Fruit fly (Drosophila melanogaster) whole organism, embryonic: ENCODE measurements around the gene CG12995.

Experiments used
- Abd-B ChIP-seq: fragments of 200-800 bp; sonication (Bioruptor generic); optimal IDR thresholded peaks from 2 replicates; lab custom pipeline; 2018; ENCODE audit warnings: missing biosample characterization, mild to moderate bottlenecking, missing genetic modification characterization, moderate library complexity
- Atf3 ChIP-seq: fragments of 200-800 bp; sonication (Bioruptor generic); optimal IDR thresholded peaks from 3 replicates; lab custom pipeline; 2016; ENCODE audit warnings: missing biosample characterization, missing genetic modification characterization
- BtbVII ChIP-seq: fragments of 200-800 bp; sonication (Bioruptor generic); optimal IDR thresholded peaks from 3 replicates; lab custom pipeline; 2017; ENCODE audit warnings: missing biosample characterization, mild to moderate bottlenecking, missing genetic modification characterization
- CG10147 ChIP-seq: fragments of 200-800 bp; sonication (Bioruptor generic); optimal IDR thresholded peaks from 2 replicates; lab custom pipeline; 2019; ENCODE audit warnings: missing biosample characterization, mild to moderate bottlenecking, missing genetic modification characterization, moderate library complexity
- CG10321 ChIP-seq: fragments of 200-800 bp; sonication (Bioruptor generic); IDR thresholded peaks from 2 replicates; pipeline ENCODE4 v1.3.6; 2022; ENCODE audit warnings: missing biosample characterization, missing genetic modification characterization
- CG10543 ChIP-seq: fragments of 200-800 bp; sonication (Bioruptor generic); optimal IDR thresholded peaks from 3 replicates; lab custom pipeline; 2017; ENCODE audit warnings: missing biosample characterization, mild to moderate bottlenecking, missing genetic modification characterization, moderate library complexity
- CG10565 ChIP-seq: fragments of 200-800 bp; sonication (Bioruptor generic); optimal IDR thresholded peaks from 3 replicates; lab custom pipeline; 2016; ENCODE audit warnings: missing biosample characterization, mild to moderate bottlenecking, missing genetic modification characterization
- CG10959 ChIP-seq: fragments of 200-800 bp; sonication (Bioruptor generic); IDR thresholded peaks from 2 replicates; pipeline ENCODE4 v1.3.6; 2022; ENCODE audit warnings: missing biosample characterization, missing genetic modification characterization
- CG12391 ChIP-seq: fragments of 200-800 bp; sonication (Bioruptor generic); optimal IDR thresholded peaks from 3 replicates; lab custom pipeline; 2018; ENCODE audit warnings: missing biosample characterization, mild to moderate bottlenecking, missing genetic modification characterization, moderate library complexity
- CG15073 ChIP-seq: fragments of 200-800 bp; sonication (Bioruptor generic); optimal IDR thresholded peaks from 2 replicates; lab custom pipeline; 2016; ENCODE audit warnings: missing biosample characterization, missing genetic modification characterization
- CG17912 ChIP-seq: fragments of 200-800 bp; sonication (Bioruptor generic); optimal IDR thresholded peaks from 2 replicates; lab custom pipeline; 2018; ENCODE audit warnings: missing biosample characterization, mild to moderate bottlenecking, missing genetic modification characterization
- CG18476 ChIP-seq: fragments of 200-800 bp; sonication (Bioruptor generic); optimal IDR thresholded peaks from 2 replicates; lab custom pipeline; 2016; ENCODE audit warnings: missing biosample characterization, mild to moderate bottlenecking, missing genetic modification characterization
- CG2120 ChIP-seq: fragments of 200-800 bp; sonication (Bioruptor generic); optimal IDR thresholded peaks from 3 replicates; lab custom pipeline; 2016; ENCODE audit warnings: missing biosample characterization, missing genetic modification characterization
- CG2129 ChIP-seq: fragments of 200-800 bp; sonication (Bioruptor generic); IDR thresholded peaks from 2 replicates; pipeline ENCODE4 v1.3.6; 2022; ENCODE audit warnings: missing biosample characterization, missing genetic modification characterization; ENCODE audit not compliant: partially characterized antibody
- CG2678 ChIP-seq: fragments of 200-800 bp; sonication (Bioruptor generic); optimal IDR thresholded peaks from 3 replicates; lab custom pipeline; 2019; ENCODE audit warnings: missing biosample characterization, mild to moderate bottlenecking, missing genetic modification characterization, moderate library complexity
- CG32532 ChIP-seq: fragments of 200-800 bp; sonication (Bioruptor generic); IDR thresholded peaks from 2 replicates; pipeline ENCODE4 v1.3.6; 2022; ENCODE audit warnings: missing biosample characterization, missing genetic modification characterization
- CG4617 ChIP-seq: fragments of 200-800 bp; sonication (Bioruptor generic); optimal IDR thresholded peaks from 3 replicates; lab custom pipeline; 2016; ENCODE audit warnings: missing biosample characterization, missing genetic modification characterization, borderline replicate concordance
- CG6272 ChIP-seq: fragments of 200-800 bp; sonication (Bioruptor generic); IDR thresholded peaks from 2 replicates; pipeline ENCODE4 v1.3.6; 2022; ENCODE audit warnings: missing biosample characterization, missing genetic modification characterization
- CG7839 ChIP-seq: fragments of 200-800 bp; sonication (Bioruptor generic); optimal IDR thresholded peaks from 3 replicates; lab custom pipeline; 2018; ENCODE audit warnings: missing biosample characterization, mild to moderate bottlenecking, missing genetic modification characterization, moderate library complexity
- CG8290 ChIP-seq, 3 experiments: fragments of 200-800 bp; sonication (Bioruptor generic); optimal IDR thresholded peaks; 2 replicates each; lab custom pipeline; 2016 to 2019; ENCODE audit warnings: missing biosample characterization in 3 of 3, missing genetic modification characterization in 3 of 3, mild to moderate bottlenecking in 2 of 3, moderate library complexity in 1 of 3
- CG9609 ChIP-seq: fragments of 200-800 bp; sonication (Bioruptor generic); optimal IDR thresholded peaks from 3 replicates; lab custom pipeline; 2016; ENCODE audit warnings: missing biosample characterization, missing genetic modification characterization
- Camta ChIP-seq: fragments of 200-800 bp; sonication (Bioruptor generic); optimal IDR thresholded peaks from 2 replicates; lab custom pipeline; 2016; ENCODE audit warnings: missing biosample characterization, missing genetic modification characterization
- Dek ChIP-seq: fragments of 200-800 bp; sonication (Bioruptor generic); optimal IDR thresholded peaks from 3 replicates; lab custom pipeline; 2019; ENCODE audit warnings: missing biosample characterization, mild to moderate bottlenecking, missing genetic modification characterization, moderate library complexity
- Ets97D ChIP-seq: fragments of 200-800 bp; sonication (Bioruptor generic); optimal IDR thresholded peaks from 3 replicates; lab custom pipeline; 2016; ENCODE audit warnings: missing biosample characterization, missing genetic modification characterization
- HLH3B ChIP-seq: fragments of 200-800 bp; sonication (Bioruptor generic); IDR thresholded peaks from 2 replicates; pipeline ENCODE4 v1.3.6; 2022; ENCODE audit warnings: missing biosample characterization, missing genetic modification characterization
- HLHmδ ChIP-seq: fragments of 200-800 bp; sonication (Bioruptor generic); optimal IDR thresholded peaks from 2 replicates; lab custom pipeline; 2018; ENCODE audit warnings: missing biosample characterization, mild to moderate bottlenecking, missing genetic modification characterization, moderate library complexity
- Lhr ChIP-seq: fragments of 200-800 bp; sonication (Bioruptor generic); optimal IDR thresholded peaks from 3 replicates; lab custom pipeline; 2017; ENCODE audit warnings: mild to moderate bottlenecking, missing biosample characterization, missing genetic modification reagents, missing genetic modification characterization
- Lpt ChIP-seq: fragments of >200 bp; optimal IDR thresholded peaks from 2 replicates; lab custom pipeline; 2018; ENCODE audit warnings: missing biosample characterization, missing genetic modification characterization
- Med ChIP-seq: fragments of 200-800 bp; sonication (Bioruptor generic); peaks from one replicate; lab custom pipeline; 2016; ENCODE audit warnings: missing biosample characterization, missing genetic modification characterization, mild to moderate bottlenecking, inconsistent platforms, moderate library complexity
- NC2β ChIP-seq: fragments of 200-800 bp; sonication (Bioruptor generic); optimal IDR thresholded peaks from 2 replicates; lab custom pipeline; 2016; ENCODE audit warnings: missing biosample characterization, missing genetic modification characterization
- Ptx1 ChIP-seq: fragments of 200-800 bp; sonication (Bioruptor generic); IDR thresholded peaks from 2 replicates; pipeline ENCODE4 v1.3.6; 2022; ENCODE audit warnings: missing biosample characterization, missing genetic modification characterization
- Xbp1 ChIP-seq: fragments of 200-800 bp; sonication (Bioruptor generic); optimal IDR thresholded peaks from 3 replicates; lab custom pipeline; 2016; ENCODE audit warnings: missing biosample characterization, mild to moderate bottlenecking, missing genetic modification characterization
- bbx ChIP-seq: fragments of 200-800 bp; sonication (Bioruptor generic); IDR thresholded peaks from 2 replicates; pipeline ENCODE4 v1.3.6; 2022; ENCODE audit warnings: missing biosample characterization, missing genetic modification characterization; ENCODE audit not compliant: partially characterized antibody
- bsh ChIP-seq, 2 experiments: fragments of 200-800 bp; sonication (Bioruptor generic); optimal IDR thresholded peaks; 2 replicates each; lab custom pipeline; 2017 to 2018; ENCODE audit warnings: mild to moderate bottlenecking in 2 of 2, missing biosample characterization in 2 of 2, missing genetic modification characterization in 2 of 2, moderate library complexity in 1 of 2
- chn ChIP-seq: fragments of 200-800 bp; sonication (Bioruptor generic); optimal IDR thresholded peaks from 2 replicates; lab custom pipeline; 2016; ENCODE audit warnings: missing biosample characterization, missing genetic modification characterization
- disco-r ChIP-seq: fragments of 200-800 bp; sonication (Bioruptor generic); optimal IDR thresholded peaks from 2 replicates; lab custom pipeline; 2016; ENCODE audit warnings: missing biosample characterization, missing genetic modification characterization
- luna ChIP-seq: fragments of 200-800 bp; sonication (Bioruptor generic); optimal IDR thresholded peaks from 2 replicates; lab custom pipeline; 2016; ENCODE audit warnings: missing biosample characterization, missing genetic modification characterization
- odd ChIP-seq: fragments of 200-800 bp; sonication (Bioruptor generic); optimal IDR thresholded peaks from 2 replicates; lab custom pipeline; 2017; ENCODE audit warnings: missing biosample characterization, mild to moderate bottlenecking, missing genetic modification characterization
- onecut ChIP-seq: fragments of 200-800 bp; sonication (Bioruptor generic); IDR thresholded peaks from 2 replicates; pipeline ENCODE4 v1.3.6; 2022; ENCODE audit warnings: missing biosample characterization, missing genetic modification characterization
- pb ChIP-seq: fragments of 200-800 bp; sonication (Bioruptor generic); optimal IDR thresholded peaks from 3 replicates; lab custom pipeline; 2016; ENCODE audit warnings: missing biosample characterization, missing genetic modification characterization
- pros ChIP-seq: fragments of 200-800 bp; sonication (Bioruptor generic); optimal IDR thresholded peaks from 3 replicates; lab custom pipeline; 2019; ENCODE audit warnings: missing biosample characterization, mild to moderate bottlenecking, missing genetic modification characterization, moderate library complexity
- row ChIP-seq: fragments of 200-800 bp; sonication (Bioruptor generic); IDR thresholded peaks from 3 replicates; pipeline ENCODE4 v1.3.6; 2022; ENCODE audit warnings: missing biosample characterization, missing genetic modification characterization
- sc ChIP-seq, 3 experiments: fragments of >200 bp in 2 of 3; fragments of 200-800 bp in 1 of 3; sonication (Bioruptor generic) in 1 of 3; optimal IDR thresholded peaks; 2 replicates in 2 of 3; 3 replicates in 1 of 3; lab custom pipeline; 2017; ENCODE audit warnings: mild to moderate bottlenecking in 1 of 3, missing biosample characterization in 1 of 3, missing genetic modification characterization in 1 of 3, missing genetic modification reagents in 1 of 3
- sd ChIP-seq: fragments of 200-800 bp; sonication (Bioruptor generic); optimal IDR thresholded peaks from 3 replicates; lab custom pipeline; 2018; ENCODE audit warnings: missing biosample characterization, mild to moderate bottlenecking, missing genetic modification characterization, moderate library complexity
- seq ChIP-seq: fragments of 200-800 bp; sonication (Bioruptor generic); IDR thresholded peaks from 2 replicates; pipeline ENCODE4 v1.3.6; 2022; ENCODE audit warnings: missing biosample characterization, missing genetic modification characterization
- tup ChIP-seq: fragments of 200-800 bp; sonication (Bioruptor generic); optimal IDR thresholded peaks from 2 replicates; lab custom pipeline; 2016; ENCODE audit warnings: missing biosample characterization, mild to moderate bottlenecking, missing genetic modification characterization, moderate library complexity
- vfl ChIP-seq: fragments of 200-800 bp; sonication (Bioruptor generic); optimal IDR thresholded peaks from 2 replicates; lab custom pipeline; 2016; ENCODE audit warnings: missing biosample characterization, missing genetic modification characterization
- wdn ChIP-seq: fragments of 200-800 bp; sonication (Bioruptor generic); IDR thresholded peaks from 2 replicates; pipeline ENCODE4 v1.3.6; 2022; ENCODE audit warnings: missing biosample characterization, missing genetic modification characterization
- wek ChIP-seq: fragments of 200-800 bp; sonication (Bioruptor generic); optimal IDR thresholded peaks from 3 replicates; lab custom pipeline; 2018; ENCODE audit warnings: missing biosample characterization, mild to moderate bottlenecking, missing genetic modification characterization, moderate library complexity
- zf30C ChIP-seq: fragments of 200-800 bp; sonication (Bioruptor generic); optimal IDR thresholded peaks from 3 replicates; lab custom pipeline; 2018; ENCODE audit warnings: missing biosample characterization, mild to moderate bottlenecking, missing genetic modification characterization

CG12995 gene

DNA sequence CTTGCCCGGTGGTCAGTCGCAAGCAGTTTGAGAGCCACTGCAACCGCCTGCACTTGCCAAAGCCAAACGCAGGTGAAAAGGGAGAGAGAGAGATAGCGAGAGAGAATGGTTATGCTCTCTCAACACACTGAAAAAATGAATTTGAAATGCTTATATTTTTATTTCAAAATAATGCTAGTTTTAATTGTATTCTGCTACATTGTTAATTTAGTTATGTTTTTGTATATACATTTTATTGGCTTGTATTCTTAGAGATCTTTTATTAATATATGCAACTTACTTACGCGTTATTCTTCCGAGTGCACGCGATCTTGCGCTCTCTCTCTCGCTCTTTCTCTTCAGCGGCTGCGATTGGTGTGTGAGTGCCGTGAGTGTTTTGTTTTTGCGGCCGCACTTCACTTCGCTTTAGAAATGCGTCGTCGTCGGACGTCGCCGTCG, 31.3 kb downstream of the CG12995 start (continued):
- TF ChIP-seq Xbp1 (GFP tag; lab: Kevin White, UChicago) (no peak), CG10147 (peak; percentile 96), disco-r (no peak), onecut (GFP tag; lab: Robert Waterston, UW) (peak; percentile 96), CG10565 (GFP tag; lab: Kevin White, UChicago) (peak; percentile 77), bsh (GFP tag; optimal IDR thresholded peaks at IDR 0.05; lab: Kevin White, UChicago) (no peak), NC2β (GFP tag; lab: Kevin White, UChicago) (no peak), wdn (GFP tag; lab: Robert Waterston, UW) (no peak), BtbVII (GFP tag; lab: Kevin White, UChicago) (peak; percentile 95), bbx (GFP tag; lab: Robert Waterston, UW) (no peak), row (GFP tag; lab: Robert Waterston, UW) (no peak), vfl (GFP tag; lab: Kevin White, UChicago) (no peak), sd (tag; lab: Kevin White, UChicago) (no peak), CG32532 (peak; percentile 98), Ptx1 (GFP tag; lab: Robert Waterston, UW) (peak; percentile 99), CG2678 (peak; percentile 98), wek (GFP tag; lab: Kevin White, UChicago) (no peak), CG4617 (GFP tag; lab: Kevin White, UChicago) (peak; percentile 79), CG6272 (peak; percentile 99), HLH3B (GFP tag; lab: Robert Waterston, UW) (peak; percentile 99), HLHmδ (no peak), chn (GFP tag; lab: Kevin White, UChicago) (no peak), odd (GFP tag; lab: Kevin White, UChicago) (peak; percentile 88), CG10321 (peak; percentile 66; the same call in 1 of the 2 replicates), CG2129 (GFP tag; lab: Robert Waterston, UW) (no peak), CG17912 (peak; percentile 67), CG7839 (peak; percentile 99), CG8290 (GFP tag; optimal IDR thresholded peaks at IDR 0.05; lab: Kevin White, UChicago) (peak; percentile 96), CG8290 (tag; optimal IDR thresholded peaks at IDR 0.05; lab: Kevin White, UChicago) (no peak), CG9609 (GFP tag; lab: Kevin White, UChicago) (no peak), Med (peak; percentile 99), Lpt (GFP tag; lab: Kevin White, UChicago) (no peak), sc (optimal IDR thresholded peaks at IDR 0.05; lab: Kevin White, UChicago) (no peak), sc (GFP tag; optimal IDR thresholded peaks at IDR 0.05; lab: Kevin White, UChicago) (no peak), pros (GFP tag; lab: Kevin White, UChicago) (peak; percentile 78), pb (GFP tag; lab: Kevin White, UChicago) (peak; percentile 94), CG10543 (GFP tag; lab: Kevin White, UChicago) (no peak), zf30C (peak; percentile 52), Abd-B (no peak), CG12391 (no peak), Camta (GFP tag; lab: Kevin White, UChicago) (peak; percentile 95), CG2120 (no peak), CG10959 (GFP tag; lab: Robert Waterston, UW) (peak; percentile 99), Ets97D (GFP tag; lab: Kevin White, UChicago) (peak; percentile 92), luna (GFP tag; lab: Kevin White, UChicago) (peak; percentile 62), seq (peak; percentile 92), CG18476 (GFP tag; lab: Kevin White, UChicago) (peak; percentile 97), CG15073 (GFP tag; lab: Kevin White, UChicago) (no peak), tup (GFP tag; lab: Kevin White, UChicago) (peak; percentile 95), Atf3 (GFP tag; lab: Kevin White, UChicago) (no peak), Dek (no peak), Lhr (GFP tag; lab: Kevin White, UChicago) (no peak)
